Worm (Caenorhabditis elegans) whole organism, young adult: Measurements from ENCODE around the gene R12C12.7.
A peak's percentile ranks its signal among the peaks of the same experiment; 100 is the strongest.
"Not testable (repeated sequence)": the region's sequence is repeated elsewhere in the genome, so short reads cannot be mapped to it uniquely, and the experiment has no call there.

Experiments used
- D2030.7 ChIP-seq: fragments of 200-800 bp; sonication (Bioruptor generic); IDR thresholded peaks from 2 replicates; pipeline ENCODE4 v1.3.6; 2022; ENCODE audit warnings: missing genetic modification reagents, missing genetic modification characterization, missing compliant biosample characterization
- Y53F4B.3 ChIP-seq: fragments of 200-800 bp; sonication (Bioruptor generic); IDR thresholded peaks from 2 replicates; pipeline ENCODE4 v1.3.6; 2022; ENCODE audit warnings: missing genetic modification reagents, missing genetic modification characterization, missing compliant biosample characterization
- Y53G8AR.9 ChIP-seq: fragments of 200-800 bp; sonication (Bioruptor generic); conservative IDR thresholded peaks from 2 replicates; pipeline ENCODE4 v1.3.6; 2022; ENCODE audit warnings: missing genetic modification reagents, missing genetic modification characterization, missing compliant biosample characterization
- Y56A3A.18 ChIP-seq: fragments of 200-800 bp; sonication (Bioruptor generic); IDR thresholded peaks from 2 replicates; pipeline ENCODE4 v1.3.6; 2022; ENCODE audit warnings: missing genetic modification reagents, missing genetic modification characterization, missing compliant biosample characterization
- Y79H2A.3 ChIP-seq: fragments of 200-800 bp; sonication (Bioruptor generic); conservative IDR thresholded peaks from 2 replicates; pipeline ENCODE4 v1.3.6; 2022; ENCODE audit warnings: missing genetic modification reagents, missing genetic modification characterization, missing compliant biosample characterization
- Y95B8A.8 ChIP-seq: fragments of 200-800 bp; sonication (Bioruptor generic); IDR thresholded peaks from 2 replicates; pipeline ENCODE4 v1.3.6; 2022; ENCODE audit warnings: missing genetic modification reagents, missing genetic modification characterization, missing compliant biosample characterization
- ZK185.1 ChIP-seq: sonication (generic microtip); optimal IDR thresholded peaks from 2 replicates; lab custom pipeline; 2016; ENCODE audit warnings: mild to moderate bottlenecking, missing genetic modification characterization, missing compliant biosample characterization; ENCODE audit not compliant: poor library complexity, severe bottlenecking
- akir-1 ChIP-seq: fragments of 200-800 bp; sonication (Bioruptor generic); optimal IDR thresholded peaks from 2 replicates; lab custom pipeline; 2018; ENCODE audit warnings: mild to moderate bottlenecking, missing genetic modification characterization, moderate library complexity, missing compliant biosample characterization
- ama-1 ChIP-seq, 3 experiments: fragments of 150-350 bp in 1 of 3; sonication (generic microtip) in 2 of 3; optimal IDR thresholded peaks; 2 replicates each; lab custom pipeline; 2014 to 2018; ENCODE audit warnings: missing biosample characterization in 2 of 3, missing genetic modification characterization in 2 of 3, missing genetic modification reagents in 2 of 3
- attf-6 ChIP-seq: fragments of 200-800 bp; sonication (Bioruptor generic); IDR thresholded peaks from 2 replicates; pipeline ENCODE4 v1.3.6; 2022; ENCODE audit warnings: missing genetic modification reagents, missing genetic modification characterization, missing compliant biosample characterization
- cebp-1 ChIP-seq, 2 experiments: fragments of 200-800 bp in 1 of 2; sonication (Bioruptor generic) in 1 of 2; sonication (generic microtip) in 1 of 2; IDR thresholded peaks in 1 of 2; optimal IDR thresholded peaks in 1 of 2; 2 replicates each; pipeline versions ENCODE4 v1.3.6 to Lab custom; 2017 to 2022; ENCODE audit warnings: missing compliant biosample characterization in 2 of 2, missing genetic modification characterization in 2 of 2, mild to moderate bottlenecking in 1 of 2, missing genetic modification reagents in 1 of 2, moderate library complexity in 1 of 2
- ceh-27 ChIP-seq: fragments of 200-800 bp; sonication (Bioruptor generic); optimal IDR thresholded peaks from 2 replicates; lab custom pipeline; 2018; ENCODE audit warnings: mild to moderate bottlenecking, missing genetic modification characterization, moderate library complexity, missing compliant biosample characterization
- ceh-58 ChIP-seq: fragments of 200-800 bp; sonication (Bioruptor generic); IDR thresholded peaks from 2 replicates; pipeline ENCODE4 v1.3.6; 2022; ENCODE audit warnings: missing genetic modification characterization, missing compliant biosample characterization
- ceh-91 ChIP-seq: fragments of 200-800 bp; sonication (Bioruptor generic); IDR thresholded peaks from 2 replicates; pipeline ENCODE4 v1.3.6; 2022; ENCODE audit warnings: missing genetic modification reagents, missing genetic modification characterization, missing compliant biosample characterization
- dox-1 ChIP-seq: fragments of 200-800 bp; sonication (Bioruptor generic); IDR thresholded peaks from 2 replicates; pipeline ENCODE4 v1.3.6; 2022; ENCODE audit warnings: missing genetic modification reagents, missing genetic modification characterization, missing compliant biosample characterization
- egl-44 ChIP-seq: fragments of 200-800 bp; sonication (Bioruptor generic); IDR thresholded peaks from 2 replicates; pipeline ENCODE4 v1.3.6; 2022; ENCODE audit warnings: missing genetic modification reagents, missing genetic modification characterization, missing compliant biosample characterization
- egrh-3 ChIP-seq: fragments of 200-800 bp; sonication (Bioruptor generic); IDR thresholded peaks from 2 replicates; pipeline ENCODE4 v1.3.6; 2022; ENCODE audit warnings: missing genetic modification reagents, missing genetic modification characterization, missing compliant biosample characterization
- ekl-4 ChIP-seq: fragments of 200-800 bp; sonication (Bioruptor generic); IDR thresholded peaks from 2 replicates; pipeline ENCODE4 v1.3.6; 2022; ENCODE audit warnings: missing genetic modification reagents, missing genetic modification characterization, missing compliant biosample characterization
- ets-4 ChIP-seq: fragments of 200-800 bp; sonication (Bioruptor generic); optimal IDR thresholded peaks from 2 replicates; lab custom pipeline; 2018; ENCODE audit warnings: mild to moderate bottlenecking, missing genetic modification characterization, missing compliant biosample characterization
- hmg-1.2 ChIP-seq: fragments of 200-800 bp; sonication (Bioruptor generic); IDR thresholded peaks from 2 replicates; pipeline ENCODE4 v1.3.6; 2022; ENCODE audit warnings: missing genetic modification reagents, missing genetic modification characterization, missing compliant biosample characterization
- hsf-1 ChIP-seq: fragments of 200-800 bp; sonication (Bioruptor generic); IDR thresholded peaks from 2 replicates; pipeline ENCODE4 v1.3.6; 2022; ENCODE audit warnings: missing genetic modification reagents, missing genetic modification characterization, missing compliant biosample characterization
- let-526 ChIP-seq: fragments of 200-800 bp; sonication (Bioruptor generic); IDR thresholded peaks from 2 replicates; pipeline ENCODE4 v1.3.6; 2022; ENCODE audit warnings: missing genetic modification reagents, missing genetic modification characterization, missing compliant biosample characterization
- lin-26 ChIP-seq: fragments of 200-800 bp; sonication (Bioruptor generic); IDR thresholded peaks from 2 replicates; pipeline ENCODE4 v1.3.6; 2022; ENCODE audit warnings: missing genetic modification reagents, missing genetic modification characterization, missing compliant biosample characterization
- lin-54 ChIP-seq: fragments of 200-800 bp; sonication (Bioruptor generic); optimal IDR thresholded peaks from 2 replicates; lab custom pipeline; 2018; ENCODE audit warnings: mild to moderate bottlenecking, missing genetic modification characterization, missing compliant biosample characterization
- lsy-27 ChIP-seq: sonication (generic microtip); optimal IDR thresholded peaks from 2 replicates; lab custom pipeline; 2017; ENCODE audit warnings: missing genetic modification characterization, mild to moderate bottlenecking, missing compliant biosample characterization, antibody characterized with exemption, missing genotype, borderline replicate concordance; ENCODE audit not compliant: insufficient read depth
- madf-3 ChIP-seq: fragments of 200-800 bp; sonication (Bioruptor generic); IDR thresholded peaks from 2 replicates; pipeline ENCODE4 v1.3.6; 2022; ENCODE audit warnings: missing genetic modification reagents, missing genetic modification characterization, missing compliant biosample characterization
- madf-6 ChIP-seq: fragments of 200-800 bp; sonication (Bioruptor generic); IDR thresholded peaks from 2 replicates; pipeline ENCODE4 v1.3.6; 2022; ENCODE audit warnings: missing genetic modification reagents, missing genetic modification characterization, missing compliant biosample characterization
- mes-4 ChIP-seq: sonication (generic microtip); optimal IDR thresholded peaks from 2 replicates; lab custom pipeline; 2016; ENCODE audit warnings: missing genotype, missing genetic modification characterization, missing compliant biosample characterization
- nhr-80 ChIP-seq: sonication (generic microtip); optimal IDR thresholded peaks from 2 replicates; lab custom pipeline; 2016; ENCODE audit warnings: missing genetic modification characterization, missing compliant biosample characterization
- rcor-1 ChIP-seq: fragments of 200-800 bp; sonication (Bioruptor generic); IDR thresholded peaks from 2 replicates; pipeline ENCODE4 v1.3.6; 2022; ENCODE audit warnings: missing genetic modification reagents, missing genetic modification characterization, missing compliant biosample characterization
- rpc-1 ChIP-seq, 2 experiments: fragments of 150-350 bp in 1 of 2; sonication (generic microtip) in 1 of 2; optimal IDR thresholded peaks; 2 replicates each; lab custom pipeline; 2014 to 2018; ENCODE audit warnings: missing biosample characterization in 1 of 2, missing genetic modification characterization in 1 of 2, missing genetic modification reagents in 1 of 2, missing genotype in 1 of 2
- tbp1 ChIP-seq: fragments of 200-800 bp; sonication (Bioruptor generic); optimal IDR thresholded peaks from 2 replicates; lab custom pipeline; 2018; ENCODE audit warnings: mild to moderate bottlenecking, missing genetic modification characterization, missing compliant biosample characterization
- unc-130 ChIP-seq: sonication (generic microtip); optimal IDR thresholded peaks from 2 replicates; lab custom pipeline; 2016; ENCODE audit warnings: missing genetic modification reagents, missing genetic modification characterization, missing compliant biosample characterization
- ztf-18 ChIP-seq: sonication (generic microtip); optimal IDR thresholded peaks from 2 replicates; lab custom pipeline; 2016; ENCODE audit warnings: missing genotype, mild to moderate bottlenecking, missing genetic modification characterization, missing compliant biosample characterization
- ztf-25 ChIP-seq: fragments of 200-800 bp; sonication (Bioruptor generic); IDR thresholded peaks from 2 replicates; pipeline ENCODE4 v1.3.6; 2022; ENCODE audit warnings: missing genetic modification reagents, missing genetic modification characterization, missing compliant biosample characterization

The R12C12.7 gene

DNA sequence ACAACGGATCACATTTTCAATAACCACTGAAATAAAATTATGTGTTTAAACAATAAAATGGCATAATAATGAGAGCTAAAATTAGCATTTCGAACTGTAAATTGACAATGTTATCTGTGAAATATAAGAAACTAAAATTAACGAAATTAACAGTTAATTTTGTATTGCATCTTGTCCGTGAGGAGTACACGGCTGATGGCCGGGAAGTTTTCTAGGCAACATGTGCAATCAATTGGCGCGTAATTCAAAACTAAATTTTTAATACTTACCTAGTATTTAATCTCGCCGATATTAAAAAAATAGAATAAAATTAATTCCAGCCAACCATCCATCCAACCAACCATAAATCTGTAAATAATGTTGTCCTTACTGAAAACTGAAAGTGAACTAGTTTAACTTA is 5.7 kb upstream of the R12C12.7 start (continued):
- TF ChIP-seq egrh-3 (GFP tag; lab: Robert Waterston, UW) (no peak), Y95B8A.8 (0 out of 2 replicates have a peak, but pooled peaks have one; percentile 33), akir-1 (GFP tag; lab: Kevin White, UChicago) (no peak), ceh-27 (GFP tag; lab: Kevin White, UChicago) (peak; percentile 73), Y79H2A.3 (GFP tag; lab: Robert Waterston, UW) (no peak), ceh-91 (GFP tag; lab: Robert Waterston, UW) (no peak), let-526 (no peak)

DNA sequence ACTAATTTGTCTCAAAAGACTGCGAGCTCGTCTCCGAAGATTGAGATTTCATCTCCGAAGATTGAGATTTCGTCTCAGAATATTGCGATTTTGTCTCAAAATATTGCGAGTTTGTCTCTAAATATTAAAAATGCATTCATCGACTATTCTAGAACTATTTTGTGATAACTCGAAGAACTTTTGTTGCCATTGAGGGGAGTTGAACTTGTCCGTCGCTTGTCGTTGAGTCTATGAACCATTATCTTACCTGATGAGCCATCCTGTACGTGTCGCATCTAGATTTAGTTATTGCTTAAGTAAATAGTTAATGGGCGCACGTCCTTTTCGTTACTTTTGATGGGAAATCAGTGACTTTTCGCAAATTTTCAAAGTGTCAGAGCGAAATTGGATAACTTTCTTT is 1.2 kb downstream of the R12C12.7 start:
- TF ChIP-seq ceh-58 (peak; percentile 47; the same call in 1 of the 2 replicates), ztf-25 (GFP tag; lab: Robert Waterston, UW) (0 out of 2 replicates have a peak, but pooled peaks have one; percentile 59), Y56A3A.18 (GFP tag; lab: Robert Waterston, UW) (0 out of 2 replicates have a peak, but pooled peaks have one; percentile 60), hsf-1 (GFP tag; lab: Robert Waterston, UW) (peak; percentile 70; the same call in 1 of the 2 replicates), madf-3 (GFP tag; lab: Robert Waterston, UW) (0 out of 2 replicates have a peak, but pooled peaks have one; percentile 43), madf-6 (GFP tag; lab: Robert Waterston, UW) (peak; percentile 55; the same call in 1 of the 2 replicates), lin-26 (peak; percentile 84), hmg-1.2 (0 out of 2 replicates have a peak, but pooled peaks have one; percentile 23), rpc-1 (tag; optimal IDR thresholded peaks at IDR 0.05; lab: Kevin White, UChicago) (peak; percentile 39), tbp1 (GFP tag; lab: Kevin White, UChicago) (peak; percentile 44), D2030.7 (GFP tag; lab: Robert Waterston, UW) (peak; percentile 64), rcor-1 (GFP tag; lab: Robert Waterston, UW) (0 out of 2 replicates have a peak, but pooled peaks have one; percentile 44), attf-6 (peak; percentile 54; the same call in 1 of the 2 replicates), ekl-4 (peak; percentile 61; the same call in 1 of the 2 replicates)
- TF ChIP-seq rpc-1 (optimal IDR thresholded peaks at IDR 0.05; lab: Kevin White, UChicago) = not testable (repeated sequence)

DNA sequence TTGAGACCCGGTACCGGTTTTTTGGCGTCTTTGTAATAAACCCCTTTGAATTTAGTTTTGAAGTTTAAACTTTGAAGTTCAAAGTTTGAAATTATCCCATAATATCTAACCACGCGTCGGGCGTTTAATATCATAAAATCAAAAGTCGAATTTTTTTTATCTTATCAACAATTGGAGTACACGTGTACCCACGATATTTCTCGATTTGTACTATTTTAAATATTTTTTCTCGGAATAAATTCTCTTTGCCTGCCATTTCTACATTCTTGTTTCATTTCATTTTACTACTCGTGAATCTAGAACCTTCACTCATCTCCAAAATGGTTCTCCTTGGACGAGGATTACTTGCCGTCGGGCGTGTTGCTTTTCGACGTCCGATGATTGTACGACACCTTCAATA is 5.7 kb downstream of the R12C12.7 start, which contains the start of gene gldc-1:
TSS of gene gldc-1 (plus strand) at position 301 of the 400 bp plus-strand sequence.
- no peak for TF ChIP-seq unc-130
- no peak for TF ChIP-seq Y53F4B.3 (GFP tag; lab: Robert Waterston, UW)
- TF ChIP-seq mes-4 (tag; lab: Kevin White, UChicago) = no peak
- TF ChIP-seq ets-4 (GFP tag; lab: Kevin White, UChicago) = no peak
- TF ChIP-seq egl-44 (GFP tag; lab: Robert Waterston, UW) = no peak
- no peak for TF ChIP-seq akir-1 (GFP tag; lab: Kevin White, UChicago)

DNA sequence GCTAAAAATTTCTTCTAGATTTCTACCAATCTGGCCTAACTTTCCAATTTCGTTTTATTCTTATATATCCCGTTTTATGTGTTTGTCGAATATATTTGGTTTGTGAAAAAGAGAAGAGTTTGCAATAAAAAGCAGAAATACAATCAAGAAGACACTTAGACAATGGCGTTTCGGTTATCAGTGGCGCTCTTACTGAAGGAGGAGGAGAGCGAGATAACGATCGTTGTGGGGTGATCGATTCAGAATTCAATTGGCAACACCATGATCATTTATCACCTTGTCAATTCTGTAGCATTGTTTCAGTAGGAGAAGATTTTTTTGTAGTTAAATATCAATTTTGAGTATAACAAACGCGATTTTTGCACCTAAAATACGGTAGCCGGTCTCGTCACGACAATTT is 6.2 kb downstream of the R12C12.7 start:
- TF ChIP-seq ZK185.1 (tag; lab: Kevin White, UChicago) = peak; percentile 6
- TF ChIP-seq Y53G8AR.9 = no peak
- no peak for TF ChIP-seq ama-1 (optimal IDR thresholded peaks at IDR 0.05; lab: Kevin White, UChicago)
- TF ChIP-seq ama-1 (GFP tag; optimal IDR thresholded peaks at IDR 0.05; lab: Kevin White, UChicago) = peak in 1 of 2 experiments; percentile 7
- TF ChIP-seq cebp-1 (GFP tag; IDR thresholded peaks at IDR 0.05; lab: Robert Waterston, UW) = no peak
- TF ChIP-seq cebp-1 (tag; optimal IDR thresholded peaks at IDR 0.05; lab: Kevin White, UChicago) = peak; percentile 1
- TF ChIP-seq madf-6 (GFP tag; lab: Robert Waterston, UW) = 0 out of 2 replicates have a peak, but pooled peaks have one; percentile 14
- TF ChIP-seq lin-54 (GFP tag; lab: Kevin White, UChicago) = peak; percentile 11
- TF ChIP-seq dox-1 = 0 out of 2 replicates have a peak, but pooled peaks have one; percentile 25
- peak; percentile 74 for TF ChIP-seq nhr-80 (tag; lab: Kevin White, UChicago)
- no peak for TF ChIP-seq lsy-27 (tag; lab: Kevin White, UChicago)
- TF ChIP-seq ztf-18 = peak; percentile 75
- TF ChIP-seq, all 124 proteins: peak for 8
